Worm (Caenorhabditis elegans): ENCODE measurements around the gene acl-5.

Gene acl-5

ce11 chrX:10301920-10302319, 25.3 kb downstream of the acl-5 start:
- TF ChIP-seq mbf-1 (tag; optimal IDR thresholded peaks at IDR 0.05): no peak
- no peak for TF ChIP-seq unc-39 (tag; optimal IDR thresholded peaks at IDR 0.05)
- peak; percentile 49 for TF ChIP-seq sma-9 (GFP tag; optimal IDR thresholded peaks at IDR 0.05)
- TF ChIP-seq sma-9 (tag; optimal IDR thresholded peaks at IDR 0.05): no peak
- no peak for TF ChIP-seq nhr-10 (tag; optimal IDR thresholded peaks at IDR 0.05)
- no peak for TF ChIP-seq Y55F3AM.14 (GFP tag; optimal IDR thresholded peaks at IDR 0.05)
- no peak for TF ChIP-seq sem-4 (tag; optimal IDR thresholded peaks at IDR 0.05)
- TF ChIP-seq fos-1 (tag; optimal IDR thresholded peaks at IDR 0.05): peak; percentile 13
- no peak for TF ChIP-seq nhr-237 (tag; optimal IDR thresholded peaks at IDR 0.05)
- no peak for TF ChIP-seq elt-1 (tag; optimal IDR thresholded peaks at IDR 0.05)
- TF ChIP-seq nhr-11 (tag; optimal IDR thresholded peaks at IDR 0.05): no peak
- TF ChIP-seq snpc-4 (tag; optimal IDR thresholded peaks at IDR 0.05): no peak
- no peak for TF ChIP-seq mdl-1 (tag; optimal IDR thresholded peaks at IDR 0.05)
- no peak for TF ChIP-seq gmeb-1 (tag; optimal IDR thresholded peaks at IDR 0.05)
- TF ChIP-seq nhr-21 (tag; optimal IDR thresholded peaks at IDR 0.05): no peak
- no peak for TF ChIP-seq R02D3.7 (tag; optimal IDR thresholded peaks at IDR 0.05)
- no peak for TF ChIP-seq dmd-4 (tag; optimal IDR thresholded peaks at IDR 0.05)
- TF ChIP-seq skn-1 (tag; optimal IDR thresholded peaks at IDR 0.05): no peak
- TF ChIP-seq ztf-1 (GFP tag; conservative IDR thresholded peaks at IDR 0.05): no peak
- peak; percentile 75 for TF ChIP-seq ceh-16 (tag; optimal IDR thresholded peaks at IDR 0.05)
- TF ChIP-seq C34F6.9 (tag; optimal IDR thresholded peaks at IDR 0.05): no peak
- TF ChIP-seq nhr-6 (tag; optimal IDR thresholded peaks at IDR 0.05): no peak
- TF ChIP-seq blmp-1 (tag; optimal IDR thresholded peaks at IDR 0.05; ENCODE audit: insufficient read depth): peak; percentile 62
- TF ChIP-seq nhr-12 (tag; optimal IDR thresholded peaks at IDR 0.05): no peak
- no peak for TF ChIP-seq zag-1 (tag; optimal IDR thresholded peaks at IDR 0.05)
- no peak for TF ChIP-seq ZK546.5 (tag; optimal IDR thresholded peaks at IDR 0.05)
- no peak for TF ChIP-seq ama-1 (optimal IDR thresholded peaks at IDR 0.05)
- no peak for TF ChIP-seq ceh-82 (tag; optimal IDR thresholded peaks at IDR 0.05)
- TF ChIP-seq elt-3 (tag; optimal IDR thresholded peaks at IDR 0.05): no peak
- peak; percentile 88 for TF ChIP-seq nhr-25 (tag; optimal IDR thresholded peaks at IDR 0.05)
- no peak for TF ChIP-seq lin-13 (GFP tag; optimal IDR thresholded peaks at IDR 0.05)
- no peak for TF ChIP-seq unc-55 (GFP tag; optimal IDR thresholded peaks at IDR 0.05)
- no peak for TF ChIP-seq nhr-129 (tag; optimal IDR thresholded peaks at IDR 0.05)
- no peak for TF ChIP-seq F13H6.1 (tag; optimal IDR thresholded peaks at IDR 0.05)
- TF ChIP-seq sma-3 (GFP tag; optimal IDR thresholded peaks at IDR 0.05): no peak
- no peak for TF ChIP-seq aly-2 (tag; optimal IDR thresholded peaks at IDR 0.05)
- TF ChIP-seq lin-39 (tag; optimal IDR thresholded peaks at IDR 0.05): no peak
- TF ChIP-seq crh-2 (tag; optimal IDR thresholded peaks at IDR 0.05): peak; percentile 11
- TF ChIP-seq egl-27 (tag; optimal IDR thresholded peaks at IDR 0.05): peak; percentile 3

DNA sequence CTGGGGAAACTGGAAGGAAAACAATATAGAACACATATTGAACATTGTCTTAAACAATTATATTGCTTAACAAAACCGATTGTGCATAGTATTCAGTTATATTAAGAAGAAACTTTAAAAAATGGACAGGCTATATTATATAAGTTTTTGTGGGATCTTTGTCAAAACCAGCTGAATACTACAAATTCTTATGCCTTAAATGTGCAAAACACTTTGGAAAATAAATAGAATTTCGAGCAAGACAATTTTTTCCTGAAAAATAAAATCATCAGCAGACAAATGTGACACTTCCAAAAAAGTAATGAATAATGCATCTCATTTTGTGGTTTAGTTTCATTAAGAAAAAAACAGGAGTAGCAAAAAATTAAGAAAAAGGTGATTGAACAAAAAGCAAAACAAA, 29.8 kb downstream of the acl-5 start:
- no peak for TF ChIP-seq lin-13 (GFP tag; optimal IDR thresholded peaks at IDR 0.05)
- no peak for TF ChIP-seq aly-2 (tag; optimal IDR thresholded peaks at IDR 0.05)
- TF ChIP-seq crh-2 (tag; optimal IDR thresholded peaks at IDR 0.05): no peak
- TF ChIP-seq ceh-16 (tag; optimal IDR thresholded peaks at IDR 0.05): no peak
- no peak for TF ChIP-seq unc-55 (GFP tag; optimal IDR thresholded peaks at IDR 0.05)
- no peak for TF ChIP-seq lin-11 (tag; optimal IDR thresholded peaks at IDR 0.05)
- TF ChIP-seq mbf-1 (tag; optimal IDR thresholded peaks at IDR 0.05): no peak
- TF ChIP-seq blmp-1 (tag; optimal IDR thresholded peaks at IDR 0.05; ENCODE audit: insufficient read depth): no peak
- no peak for TF ChIP-seq nhr-12 (tag; optimal IDR thresholded peaks at IDR 0.05)
- TF ChIP-seq sem-4 (tag; optimal IDR thresholded peaks at IDR 0.05): no peak
- no peak for TF ChIP-seq ztf-1 (GFP tag; conservative IDR thresholded peaks at IDR 0.05)
- TF ChIP-seq ceh-82 (tag; optimal IDR thresholded peaks at IDR 0.05): no peak
- no peak for TF ChIP-seq Y55F3AM.14 (GFP tag; optimal IDR thresholded peaks at IDR 0.05)
- no peak for TF ChIP-seq sma-3 (GFP tag; optimal IDR thresholded peaks at IDR 0.05)
- no peak for TF ChIP-seq egl-27 (tag; optimal IDR thresholded peaks at IDR 0.05)
- no peak for TF ChIP-seq F13H6.1 (tag; optimal IDR thresholded peaks at IDR 0.05)

DNA sequence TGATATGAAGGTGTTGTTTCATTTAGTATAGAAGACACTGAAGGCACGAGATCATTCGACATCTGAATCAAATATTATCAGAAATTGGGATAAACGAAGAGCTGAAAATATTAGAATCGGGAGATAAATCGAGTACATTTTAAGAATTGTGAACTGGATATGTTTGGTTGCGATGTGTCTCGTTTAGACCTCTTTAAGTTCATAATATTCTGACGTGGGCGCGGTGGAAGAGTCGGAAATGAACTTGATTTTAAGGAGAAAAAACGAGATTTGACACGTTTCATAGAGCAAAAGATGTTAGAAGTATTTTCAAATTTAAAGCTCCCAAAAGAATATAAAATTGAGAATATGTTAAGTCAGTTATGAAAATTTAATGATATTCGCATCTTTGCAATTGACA, 41.6 kb downstream of the acl-5 start, which contains the start of gene npr-6:
Gene npr-6 (minus strand): TSS at position 101 of the 400 bp plus-strand sequence.
- TF ChIP-seq nhr-77 (tag; optimal IDR thresholded peaks at IDR 0.05): no peak

Data from whole organism, L2 larva.